Worm (Caenorhabditis elegans) whole organism, young adult: Measurements from ENCODE around the gene sqv-2.
A peak's percentile ranks its signal among the peaks of the same experiment; 100 is the strongest.

ENCODE experiments used
- B0035.1 ChIP-seq: sonication (generic microtip); optimal IDR thresholded peaks from 2 replicates; lab custom pipeline; 2016; ENCODE audit warnings: missing genetic modification characterization, mild to moderate bottlenecking, missing compliant biosample characterization, missing genotype, missing genetic modification reagents
- B0336.3 ChIP-seq: fragments of 200-800 bp; sonication (Bioruptor generic); IDR thresholded peaks from 2 replicates; pipeline ENCODE4 v1.3.6; 2022; ENCODE audit warnings: missing genetic modification characterization, missing compliant biosample characterization
- F10E7.11 ChIP-seq: sonication (generic microtip); optimal IDR thresholded peaks from 2 replicates; lab custom pipeline; 2017; ENCODE audit warnings: mild to moderate bottlenecking, missing genetic modification characterization, moderate library complexity, missing compliant biosample characterization
- F22D6.2 ChIP-seq: sonication (generic microtip); optimal IDR thresholded peaks from 2 replicates; lab custom pipeline; 2016; ENCODE audit warnings: mild to moderate bottlenecking, missing genetic modification characterization, missing compliant biosample characterization
- F33H1.4 ChIP-seq: fragments of 200-800 bp; sonication (Bioruptor generic); IDR thresholded peaks from 2 replicates; pipeline ENCODE4 v1.3.6; 2022; ENCODE audit warnings: missing genetic modification reagents, missing genetic modification characterization, missing compliant biosample characterization
- F39B2.1 ChIP-seq: fragments of 200-800 bp; sonication (Bioruptor generic); IDR thresholded peaks from 2 replicates; pipeline ENCODE4 v1.3.6; 2022; ENCODE audit warnings: missing genetic modification reagents, missing genetic modification characterization, missing compliant biosample characterization
- F49E8.2 ChIP-seq: sonication (generic microtip); optimal IDR thresholded peaks from 3 replicates; lab custom pipeline; 2017; ENCODE audit warnings: missing genetic modification characterization, mild to moderate bottlenecking, missing compliant biosample characterization, antibody characterized with exemption, moderate library complexity; ENCODE audit not compliant: insufficient read depth
- Y56A3A.18 ChIP-seq: fragments of 200-800 bp; sonication (Bioruptor generic); IDR thresholded peaks from 2 replicates; pipeline ENCODE4 v1.3.6; 2022; ENCODE audit warnings: missing genetic modification reagents, missing genetic modification characterization, missing compliant biosample characterization
- Y95B8A.8 ChIP-seq: fragments of 200-800 bp; sonication (Bioruptor generic); IDR thresholded peaks from 2 replicates; pipeline ENCODE4 v1.3.6; 2022; ENCODE audit warnings: missing genetic modification reagents, missing genetic modification characterization, missing compliant biosample characterization
- ZK185.1 ChIP-seq: sonication (generic microtip); optimal IDR thresholded peaks from 2 replicates; lab custom pipeline; 2016; ENCODE audit warnings: mild to moderate bottlenecking, missing genetic modification characterization, missing compliant biosample characterization; ENCODE audit not compliant: poor library complexity, severe bottlenecking
- akir-1 ChIP-seq: fragments of 200-800 bp; sonication (Bioruptor generic); optimal IDR thresholded peaks from 2 replicates; lab custom pipeline; 2018; ENCODE audit warnings: mild to moderate bottlenecking, missing genetic modification characterization, moderate library complexity, missing compliant biosample characterization
- aptf-2 ChIP-seq: fragments of 200-800 bp; sonication (Bioruptor generic); conservative IDR thresholded peaks from 2 replicates; pipeline ENCODE4 v1.3.6; 2022; ENCODE audit warnings: missing genetic modification reagents, missing genetic modification characterization, missing compliant biosample characterization
- athp-1 ChIP-seq: sonication (generic microtip); optimal IDR thresholded peaks from 2 replicates; lab custom pipeline; 2017; ENCODE audit warnings: mild to moderate bottlenecking, missing genetic modification characterization, missing compliant biosample characterization
- attf-3 ChIP-seq: fragments of 200-800 bp; sonication (Bioruptor generic); conservative IDR thresholded peaks from 2 replicates; pipeline ENCODE4 v1.3.6; 2022; ENCODE audit warnings: missing genetic modification reagents, missing genetic modification characterization, missing compliant biosample characterization
- cebp-1 ChIP-seq, 2 experiments: fragments of 200-800 bp in 1 of 2; sonication (Bioruptor generic) in 1 of 2; sonication (generic microtip) in 1 of 2; IDR thresholded peaks in 1 of 2; optimal IDR thresholded peaks in 1 of 2; 2 replicates each; pipeline versions ENCODE4 v1.3.6 to Lab custom; 2017 to 2022; ENCODE audit warnings: missing compliant biosample characterization in 2 of 2, missing genetic modification characterization in 2 of 2, mild to moderate bottlenecking in 1 of 2, missing genetic modification reagents in 1 of 2, moderate library complexity in 1 of 2
- ceh-91 ChIP-seq: fragments of 200-800 bp; sonication (Bioruptor generic); IDR thresholded peaks from 2 replicates; pipeline ENCODE4 v1.3.6; 2022; ENCODE audit warnings: missing genetic modification reagents, missing genetic modification characterization, missing compliant biosample characterization
- efl-1 ChIP-seq: fragments of 150-350 bp; optimal IDR thresholded peaks from 2 replicates; lab custom pipeline; 2014; ENCODE audit warnings: missing biosample characterization, missing genetic modification reagents, missing genetic modification characterization
- egrh-3 ChIP-seq: fragments of 200-800 bp; sonication (Bioruptor generic); IDR thresholded peaks from 2 replicates; pipeline ENCODE4 v1.3.6; 2022; ENCODE audit warnings: missing genetic modification reagents, missing genetic modification characterization, missing compliant biosample characterization
- gei-17 ChIP-seq: fragments of 200-800 bp; sonication (Bioruptor generic); optimal IDR thresholded peaks from 2 replicates; lab custom pipeline; 2018; ENCODE audit warnings: mild to moderate bottlenecking, missing genetic modification characterization, missing compliant biosample characterization
- hmg-1.2 ChIP-seq: fragments of 200-800 bp; sonication (Bioruptor generic); IDR thresholded peaks from 2 replicates; pipeline ENCODE4 v1.3.6; 2022; ENCODE audit warnings: missing genetic modification reagents, missing genetic modification characterization, missing compliant biosample characterization
- hsf-1 ChIP-seq: fragments of 200-800 bp; sonication (Bioruptor generic); IDR thresholded peaks from 2 replicates; pipeline ENCODE4 v1.3.6; 2022; ENCODE audit warnings: missing genetic modification reagents, missing genetic modification characterization, missing compliant biosample characterization
- lin-40 ChIP-seq: sonication (generic microtip); optimal IDR thresholded peaks from 2 replicates; lab custom pipeline; 2016; ENCODE audit warnings: missing genetic modification characterization, mild to moderate bottlenecking, missing compliant biosample characterization, missing genotype, missing genetic modification reagents
- lin-54 ChIP-seq: fragments of 200-800 bp; sonication (Bioruptor generic); optimal IDR thresholded peaks from 2 replicates; lab custom pipeline; 2018; ENCODE audit warnings: mild to moderate bottlenecking, missing genetic modification characterization, missing compliant biosample characterization
- lsl-1 ChIP-seq: fragments of 200-800 bp; sonication (Bioruptor generic); optimal IDR thresholded peaks from 2 replicates; lab custom pipeline; 2018; ENCODE audit warnings: mild to moderate bottlenecking, missing genetic modification characterization, moderate library complexity, missing compliant biosample characterization
- madf-6 ChIP-seq: fragments of 200-800 bp; sonication (Bioruptor generic); IDR thresholded peaks from 2 replicates; pipeline ENCODE4 v1.3.6; 2022; ENCODE audit warnings: missing genetic modification reagents, missing genetic modification characterization, missing compliant biosample characterization
- madf-8 ChIP-seq: fragments of 200-800 bp; sonication (Bioruptor generic); conservative IDR thresholded peaks from 2 replicates; pipeline ENCODE4 v1.3.6; 2022; ENCODE audit warnings: missing genetic modification reagents, missing genetic modification characterization, missing compliant biosample characterization
- mcd-1 ChIP-seq: fragments of 200-800 bp; sonication (Bioruptor generic); IDR thresholded peaks from 2 replicates; pipeline ENCODE4 v1.3.6; 2022; ENCODE audit warnings: missing genetic modification reagents, missing genetic modification characterization, missing compliant biosample characterization
- mel-28 ChIP-seq: sonication (generic microtip); optimal IDR thresholded peaks from 2 replicates; lab custom pipeline; 2016; ENCODE audit warnings: borderline replicate concordance, mild to moderate bottlenecking, missing genetic modification characterization, missing compliant biosample characterization
- nfya-2 ChIP-seq: fragments of 200-800 bp; sonication (Bioruptor generic); IDR thresholded peaks from 2 replicates; pipeline ENCODE4 v1.3.6; 2022; ENCODE audit warnings: missing genetic modification reagents, missing genetic modification characterization, missing compliant biosample characterization
- nfyb-1 ChIP-seq: fragments of 200-800 bp; sonication (Bioruptor generic); IDR thresholded peaks from 2 replicates; pipeline ENCODE4 v1.3.6; 2022; ENCODE audit warnings: missing genetic modification reagents, missing genetic modification characterization, missing compliant biosample characterization
- rcor-1 ChIP-seq: fragments of 200-800 bp; sonication (Bioruptor generic); IDR thresholded peaks from 2 replicates; pipeline ENCODE4 v1.3.6; 2022; ENCODE audit warnings: missing genetic modification reagents, missing genetic modification characterization, missing compliant biosample characterization
- sdz-38 ChIP-seq: sonication (generic microtip); optimal IDR thresholded peaks from 2 replicates; lab custom pipeline; 2016; ENCODE audit warnings: missing genotype, missing genetic modification characterization, missing compliant biosample characterization
- sea-2 ChIP-seq: fragments of 200-800 bp; sonication (Bioruptor generic); IDR thresholded peaks from 2 replicates; pipeline ENCODE4 v1.3.6; 2022; ENCODE audit warnings: missing genetic modification characterization, missing compliant biosample characterization
- snpc-1.1 ChIP-seq: sonication (generic microtip); optimal IDR thresholded peaks from 2 replicates; lab custom pipeline; 2017; ENCODE audit warnings: missing genetic modification characterization, mild to moderate bottlenecking, missing compliant biosample characterization, antibody characterized with exemption, moderate library complexity, missing genotype, missing genetic modification reagents; ENCODE audit not compliant: insufficient read depth
- snpc-1.3 ChIP-seq: sonication (generic microtip); optimal IDR thresholded peaks from 2 replicates; lab custom pipeline; 2017; ENCODE audit warnings: missing genetic modification characterization, mild to moderate bottlenecking, missing compliant biosample characterization, antibody characterized with exemption, moderate library complexity, missing genotype, missing genetic modification reagents; ENCODE audit not compliant: insufficient read depth
- tbp1 ChIP-seq: fragments of 200-800 bp; sonication (Bioruptor generic); optimal IDR thresholded peaks from 2 replicates; lab custom pipeline; 2018; ENCODE audit warnings: mild to moderate bottlenecking, missing genetic modification characterization, missing compliant biosample characterization
- unc-130 ChIP-seq: sonication (generic microtip); optimal IDR thresholded peaks from 2 replicates; lab custom pipeline; 2016; ENCODE audit warnings: missing genetic modification reagents, missing genetic modification characterization, missing compliant biosample characterization
- unc-62 ChIP-seq: fragments of 150-350 bp; optimal IDR thresholded peaks from 2 replicates; lab custom pipeline; 2014; ENCODE audit warnings: missing biosample characterization, missing genetic modification reagents, missing genetic modification characterization
- xnd-1 ChIP-seq: sonication (generic microtip); optimal IDR thresholded peaks from 2 replicates; lab custom pipeline; 2016; ENCODE audit warnings: missing genotype, missing genetic modification reagents, missing genetic modification characterization, missing compliant biosample characterization
- zfh-2 ChIP-seq: fragments of 200-800 bp; sonication (Bioruptor generic); conservative IDR thresholded peaks from 2 replicates; pipeline ENCODE4 v1.3.6; 2022; ENCODE audit warnings: missing genetic modification reagents, missing genetic modification characterization, missing compliant biosample characterization
- ztf-18 ChIP-seq: sonication (generic microtip); optimal IDR thresholded peaks from 2 replicates; lab custom pipeline; 2016; ENCODE audit warnings: missing genotype, mild to moderate bottlenecking, missing genetic modification characterization, missing compliant biosample characterization
- ztf-25 ChIP-seq: fragments of 200-800 bp; sonication (Bioruptor generic); IDR thresholded peaks from 2 replicates; pipeline ENCODE4 v1.3.6; 2022; ENCODE audit warnings: missing genetic modification reagents, missing genetic modification characterization, missing compliant biosample characterization
- ztf-28 ChIP-seq: fragments of 200-800 bp; sonication (Bioruptor generic); IDR thresholded peaks from 2 replicates; pipeline ENCODE4 v1.3.6; 2022; ENCODE audit warnings: missing genetic modification reagents, missing genetic modification characterization, missing compliant biosample characterization

Gene sqv-2

DNA sequence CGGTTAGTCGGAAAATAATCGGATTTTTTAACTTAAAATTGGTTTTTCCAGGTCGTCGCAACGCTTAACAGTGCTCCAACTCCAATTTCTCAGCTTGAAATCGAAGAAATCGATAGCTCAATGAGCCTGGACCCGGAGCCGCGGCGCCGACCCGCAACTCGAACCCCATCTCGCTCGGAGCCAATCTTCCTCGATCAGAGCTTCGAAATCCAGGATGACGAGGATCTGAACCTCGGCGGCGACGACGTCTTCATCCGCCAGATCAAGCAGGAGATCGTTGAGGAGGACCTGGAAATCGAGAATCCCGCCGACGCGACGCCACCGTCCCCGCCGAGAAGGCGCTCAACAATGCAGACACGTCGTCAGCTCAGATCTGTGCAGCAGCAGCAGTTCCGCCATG is 26.0 kb upstream of the sqv-2 start:
- TF ChIP-seq akir-1 (GFP tag; lab: Kevin White, UChicago) (no peak), mcd-1 (GFP tag; lab: Robert Waterston, UW) (peak; percentile 5; the same call in 1 of the 2 replicates), nfya-2 (no peak), F10E7.11 (tag; lab: Kevin White, UChicago) (no peak), attf-3 (no peak), B0035.1 (tag; lab: Kevin White, UChicago) (no peak), gei-17 (no peak), aptf-2 (GFP tag; lab: Robert Waterston, UW) (no peak), egrh-3 (GFP tag; lab: Robert Waterston, UW) (peak; percentile 77; the same call in 1 of the 2 replicates), rcor-1 (GFP tag; lab: Robert Waterston, UW) (no peak), nfyb-1 (GFP tag; lab: Robert Waterston, UW) (no peak), lsl-1 (GFP tag; lab: Kevin White, UChicago) (no peak), zfh-2 (peak; percentile 69), ztf-25 (GFP tag; lab: Robert Waterston, UW) (no peak)

DNA sequence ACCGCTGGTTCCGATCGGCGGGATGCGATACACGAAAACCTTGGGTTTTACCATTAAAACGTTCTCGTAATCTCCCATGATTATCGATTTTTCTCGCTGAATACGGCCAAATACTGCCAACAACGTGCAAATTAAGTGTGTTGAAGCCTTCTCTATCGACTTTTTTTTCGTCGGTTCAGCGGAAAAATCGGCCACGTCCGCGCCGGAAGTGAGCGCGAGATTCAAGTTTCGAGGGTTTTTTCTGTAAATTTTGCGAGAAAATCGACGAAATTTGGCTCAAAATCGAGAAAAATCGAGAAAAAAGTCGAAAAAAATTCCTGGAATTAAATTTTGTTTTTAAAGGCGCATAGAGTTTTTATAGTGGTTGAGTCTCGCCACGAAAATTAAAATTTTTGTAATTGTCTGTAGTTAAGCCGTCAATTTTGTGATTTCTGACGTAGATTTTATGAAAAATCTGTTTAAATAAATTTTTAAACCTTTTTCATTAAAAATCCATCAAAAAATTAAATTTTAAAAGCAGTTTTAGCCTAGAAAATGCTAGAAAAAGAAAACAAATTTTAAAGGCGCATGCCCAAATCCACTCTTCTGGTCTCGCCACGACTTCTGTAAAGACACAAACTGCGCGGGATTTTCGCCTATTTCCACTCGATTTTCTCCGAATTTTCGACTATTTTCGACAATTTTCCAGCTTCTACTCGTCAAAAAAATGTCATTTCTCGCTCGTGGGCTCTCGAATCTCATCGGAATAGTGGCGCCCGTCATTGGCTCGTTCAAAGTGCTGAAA is 25.1 kb upstream of the sqv-2 start, which contains the start of the genes ncap-1 and Y110A2AR.1:
Gene ncap-1, minus strand, starts transcription at position 241 of the 784 bp plus-strand sequence.
Gene Y110A2AR.1, plus strand, starts transcription at position 637 of the 784 bp plus-strand sequence.
- TF ChIP-seq ceh-91: peak; percentile 87
- no peak for TF ChIP-seq cebp-1 (GFP tag; IDR thresholded peaks at IDR 0.05; lab: Robert Waterston, UW)
- no peak for TF ChIP-seq cebp-1 (tag; optimal IDR thresholded peaks at IDR 0.05; lab: Kevin White, UChicago)
- TF ChIP-seq B0336.3 (GFP tag; lab: Robert Waterston, UW): peak; percentile 57; the same call in 1 of the 2 replicates
- peak; percentile 93 for TF ChIP-seq madf-6 (GFP tag; lab: Robert Waterston, UW)
- peak; percentile 45 for TF ChIP-seq unc-130 (GFP tag; lab: Kevin White, UChicago)
- TF ChIP-seq ztf-28 (GFP tag; lab: Robert Waterston, UW): no peak
- TF ChIP-seq sdz-38 (tag; lab: Kevin White, UChicago): no peak
- TF ChIP-seq efl-1 (GFP tag; lab: Kevin White, UChicago): peak; percentile 87
- peak; percentile 25; the same call in 1 of the 2 replicates for TF ChIP-seq hmg-1.2 (GFP tag; lab: Robert Waterston, UW)
- no peak for TF ChIP-seq mel-28
- TF ChIP-seq snpc-1.3 (tag; lab: Kevin White, UChicago): peak; percentile 5
- no peak for TF ChIP-seq F49E8.2 (tag; lab: Kevin White, UChicago)
- TF ChIP-seq Y95B8A.8: no peak
- no peak for TF ChIP-seq lin-40 (tag; lab: Kevin White, UChicago)
- no peak for TF ChIP-seq F10E7.11 (tag; lab: Kevin White, UChicago)
- TF ChIP-seq attf-3: no peak
- TF ChIP-seq rcor-1 (GFP tag; lab: Robert Waterston, UW): 0 out of 2 replicates have a peak, but pooled peaks have one; percentile 29
- peak; percentile 100 for TF ChIP-seq lsl-1 (GFP tag; lab: Kevin White, UChicago)
- TF ChIP-seq tbp1 (GFP tag; lab: Kevin White, UChicago): peak; percentile 28
- no peak for TF ChIP-seq hsf-1 (GFP tag; lab: Robert Waterston, UW)
- peak; percentile 99 for TF ChIP-seq F33H1.4
- TF ChIP-seq unc-62 (GFP tag; lab: Kevin White, UChicago): no peak
- TF ChIP-seq ZK185.1 (tag; lab: Kevin White, UChicago): no peak
- TF ChIP-seq athp-1 (tag; lab: Kevin White, UChicago): peak; percentile 16
- no peak for TF ChIP-seq ztf-18
- TF ChIP-seq sea-2 (GFP tag; lab: Robert Waterston, UW): no peak
- TF ChIP-seq nfyb-1 (GFP tag; lab: Robert Waterston, UW): no peak
- TF ChIP-seq F22D6.2 (tag; lab: Kevin White, UChicago): no peak
- peak; percentile 4 for TF ChIP-seq snpc-1.1 (tag; lab: Kevin White, UChicago)
- TF ChIP-seq F39B2.1 (GFP tag; lab: Robert Waterston, UW): no peak
- TF ChIP-seq Y56A3A.18 (GFP tag; lab: Robert Waterston, UW): no peak
- peak; percentile 80 for TF ChIP-seq madf-8 (GFP tag; lab: Robert Waterston, UW)
- TF ChIP-seq xnd-1 (tag; lab: Kevin White, UChicago): peak; percentile 98
- no peak for TF ChIP-seq B0035.1 (tag; lab: Kevin White, UChicago)
- peak; percentile 58 for TF ChIP-seq lin-54 (GFP tag; lab: Kevin White, UChicago)
